Fruit fly (Drosophila melanogaster) whole organism, embryonic: Measurements from ENCODE around the gene pes.

Experiments used
- Abd-B ChIP-seq: fragments of 200-800 bp; sonication (Bioruptor generic); optimal IDR thresholded peaks from 2 replicates; lab custom pipeline; 2018; ENCODE audit warnings: missing biosample characterization, mild to moderate bottlenecking, missing genetic modification characterization, moderate library complexity
- Antp ChIP-seq: fragments of 200-800 bp; sonication (Bioruptor generic); optimal IDR thresholded peaks from 3 replicates; lab custom pipeline; 2016; ENCODE audit warnings: missing biosample characterization, missing genetic modification characterization
- CG10147 ChIP-seq: fragments of 200-800 bp; sonication (Bioruptor generic); optimal IDR thresholded peaks from 2 replicates; lab custom pipeline; 2019; ENCODE audit warnings: missing biosample characterization, mild to moderate bottlenecking, missing genetic modification characterization, moderate library complexity
- CG10431 ChIP-seq: fragments of 200-800 bp; sonication (Bioruptor generic); optimal IDR thresholded peaks from 3 replicates; lab custom pipeline; 2018; ENCODE audit warnings: missing biosample characterization, mild to moderate bottlenecking, missing genetic modification characterization
- CG11456 ChIP-seq: fragments of 200-800 bp; sonication (Bioruptor generic); IDR thresholded peaks from 3 replicates; pipeline ENCODE4 v1.3.6; 2022; ENCODE audit warnings: missing biosample characterization, missing genetic modification characterization
- CG14441 ChIP-seq: fragments of 200-800 bp; sonication (Bioruptor generic); IDR thresholded peaks from 2 replicates; pipeline ENCODE4 v1.3.6; 2022; ENCODE audit warnings: missing biosample characterization, missing genetic modification characterization
- CG15479 ChIP-seq: fragments of 200-800 bp; sonication (Bioruptor generic); optimal IDR thresholded peaks from 3 replicates; lab custom pipeline; 2019; ENCODE audit warnings: missing biosample characterization, mild to moderate bottlenecking, missing genetic modification characterization, moderate library complexity
- CG1647 ChIP-seq: fragments of 200-800 bp; sonication (Bioruptor generic); optimal IDR thresholded peaks from 3 replicates; lab custom pipeline; 2016; ENCODE audit warnings: missing biosample characterization, missing genetic modification characterization
- CG17186 ChIP-seq: fragments of 200-800 bp; sonication (Bioruptor generic); optimal IDR thresholded peaks from 3 replicates; lab custom pipeline; 2017; ENCODE audit warnings: missing biosample characterization, missing genetic modification reagents, missing genetic modification characterization
- CG1792 ChIP-seq: fragments of 200-800 bp; sonication (Bioruptor generic); optimal IDR thresholded peaks from 2 replicates; lab custom pipeline; 2016; ENCODE audit warnings: missing biosample characterization, missing genetic modification characterization
- CG2116 ChIP-seq: fragments of 200-800 bp; sonication (Bioruptor generic); optimal IDR thresholded peaks from 3 replicates; lab custom pipeline; 2018; ENCODE audit warnings: missing biosample characterization, mild to moderate bottlenecking, missing genetic modification characterization
- CG2129 ChIP-seq: fragments of 200-800 bp; sonication (Bioruptor generic); IDR thresholded peaks from 2 replicates; pipeline ENCODE4 v1.3.6; 2022; ENCODE audit warnings: missing biosample characterization, missing genetic modification characterization; ENCODE audit not compliant: partially characterized antibody
- CG30403 ChIP-seq: fragments of 200-800 bp; sonication (Bioruptor generic); optimal IDR thresholded peaks from 3 replicates; lab custom pipeline; 2016; ENCODE audit warnings: missing biosample characterization, missing genetic modification characterization
- CG32532 ChIP-seq: fragments of 200-800 bp; sonication (Bioruptor generic); IDR thresholded peaks from 2 replicates; pipeline ENCODE4 v1.3.6; 2022; ENCODE audit warnings: missing biosample characterization, missing genetic modification characterization
- CG4360 ChIP-seq: fragments of 200-800 bp; sonication (Bioruptor generic); IDR thresholded peaks from 2 replicates; pipeline ENCODE4 v1.3.6; 2022; ENCODE audit warnings: missing biosample characterization, missing genetic modification characterization
- CG6689 ChIP-seq: fragments of 200-800 bp; sonication (Bioruptor generic); IDR thresholded peaks from 2 replicates; pipeline ENCODE4 v1.3.6; 2022; ENCODE audit warnings: missing biosample characterization, missing genetic modification characterization
- CG6791 ChIP-seq: fragments of 200-800 bp; sonication (Bioruptor generic); IDR thresholded peaks from 3 replicates; pipeline ENCODE4 v1.3.6; 2022; ENCODE audit warnings: missing biosample characterization, missing genetic modification characterization; ENCODE audit not compliant: partially characterized antibody
- CG7372 ChIP-seq: fragments of 200-800 bp; sonication (Bioruptor generic); IDR thresholded peaks from 2 replicates; pipeline ENCODE4 v1.3.6; 2022; ENCODE audit warnings: missing biosample characterization, missing genetic modification characterization
- CG7963 ChIP-seq: fragments of 200-800 bp; sonication (Bioruptor generic); IDR thresholded peaks from 3 replicates; pipeline ENCODE4 v1.3.6; 2022; ENCODE audit warnings: missing biosample characterization, missing genetic modification characterization; ENCODE audit not compliant: partially characterized antibody
- Dfd ChIP-seq, 2 experiments: fragments of >200 bp; optimal IDR thresholded peaks; 2 replicates each; lab custom pipeline; 2017; ENCODE audit warnings: missing biosample characterization in 2 of 2, missing genetic modification characterization in 2 of 2
- Dp ChIP-seq: fragments of 200-800 bp; sonication (Bioruptor generic); optimal IDR thresholded peaks from 2 replicates; lab custom pipeline; 2018; ENCODE audit warnings: missing biosample characterization, mild to moderate bottlenecking, missing genetic modification characterization, moderate library complexity
- Dref ChIP-seq: fragments of 200-800 bp; sonication (Bioruptor generic); IDR thresholded peaks from 2 replicates; pipeline ENCODE4 v1.3.6; 2022; ENCODE audit warnings: missing biosample characterization, missing genetic modification characterization
- ERR ChIP-seq: fragments of 200-800 bp; sonication (Bioruptor generic); optimal IDR thresholded peaks from 2 replicates; lab custom pipeline; 2016; ENCODE audit warnings: missing biosample characterization, missing genetic modification characterization
- HHEX ChIP-seq: fragments of 200-800 bp; sonication (Bioruptor generic); optimal IDR thresholded peaks from 3 replicates; lab custom pipeline; 2017; ENCODE audit warnings: missing biosample characterization, mild to moderate bottlenecking, missing genetic modification characterization, missing genetic modification reagents
- HmgZ ChIP-seq: fragments of 200-800 bp; sonication (Bioruptor generic); optimal IDR thresholded peaks from 2 replicates; lab custom pipeline; 2018; ENCODE audit warnings: missing biosample characterization, mild to moderate bottlenecking, missing genetic modification characterization
- NK7.1 ChIP-seq: fragments of 200-800 bp; sonication (Bioruptor generic); optimal IDR thresholded peaks from 3 replicates; lab custom pipeline; 2016; ENCODE audit warnings: missing biosample characterization, missing genetic modification characterization
- Nf-YA ChIP-seq: fragments of 200-800 bp; sonication (Bioruptor generic); IDR thresholded peaks from 2 replicates; pipeline ENCODE4 v1.3.6; 2022; ENCODE audit warnings: missing biosample characterization, missing genetic modification characterization
- Opbp ChIP-seq: fragments of 200-800 bp; sonication (Bioruptor generic); IDR thresholded peaks from 3 replicates; pipeline ENCODE4 v1.3.6; 2022; ENCODE audit warnings: missing biosample characterization, missing genetic modification characterization; ENCODE audit not compliant: partially characterized antibody
- Optix ChIP-seq: fragments of 200-800 bp; sonication (Bioruptor generic); IDR thresholded peaks from 3 replicates; pipeline ENCODE4 v1.3.6; 2022; ENCODE audit warnings: missing biosample characterization, missing genetic modification characterization
- Scr ChIP-seq: fragments of 200-800 bp; sonication (Bioruptor generic); IDR thresholded peaks from 2 replicates; pipeline ENCODE4 v1.3.6; 2022; ENCODE audit warnings: missing biosample characterization, missing genetic modification characterization; ENCODE audit not compliant: partially characterized antibody
- Tbp ChIP-seq: fragments of >200 bp; optimal IDR thresholded peaks from 2 replicates; lab custom pipeline; 2018; ENCODE audit warnings: missing biosample characterization, missing genetic modification characterization
- bbx ChIP-seq: fragments of 200-800 bp; sonication (Bioruptor generic); IDR thresholded peaks from 2 replicates; pipeline ENCODE4 v1.3.6; 2022; ENCODE audit warnings: missing biosample characterization, missing genetic modification characterization; ENCODE audit not compliant: partially characterized antibody
- bowl ChIP-seq: fragments of 200-800 bp; sonication (Bioruptor generic); IDR thresholded peaks from 2 replicates; pipeline ENCODE4 v1.3.6; 2022; ENCODE audit warnings: missing biosample characterization, missing genetic modification characterization
- disco-r ChIP-seq: fragments of 200-800 bp; sonication (Bioruptor generic); optimal IDR thresholded peaks from 2 replicates; lab custom pipeline; 2016; ENCODE audit warnings: missing biosample characterization, missing genetic modification characterization
- dmrt11E ChIP-seq: fragments of 200-800 bp; sonication (Bioruptor generic); optimal IDR thresholded peaks from 3 replicates; lab custom pipeline; 2018; ENCODE audit warnings: missing biosample characterization, mild to moderate bottlenecking, missing genetic modification characterization, moderate library complexity
- esg ChIP-seq: fragments of 200-800 bp; sonication (Bioruptor generic); conservative IDR thresholded peaks from 2 replicates; pipeline ENCODE4 v1.3.6; 2022; ENCODE audit warnings: missing biosample characterization, missing genetic modification characterization
- exex ChIP-seq: fragments of 200-800 bp; sonication (Bioruptor generic); optimal IDR thresholded peaks from 4 replicates; lab custom pipeline; 2018; ENCODE audit warnings: missing biosample characterization, mild to moderate bottlenecking, missing genetic modification characterization, moderate library complexity
- eyg ChIP-seq: fragments of 200-800 bp; sonication (Bioruptor generic); optimal IDR thresholded peaks from 3 replicates; lab custom pipeline; 2016; ENCODE audit warnings: missing biosample characterization, missing genetic modification characterization
- gfzf ChIP-seq: fragments of 200-800 bp; sonication (Bioruptor generic); optimal IDR thresholded peaks from 2 replicates; lab custom pipeline; 2016; ENCODE audit warnings: missing biosample characterization, mild to moderate bottlenecking, missing genetic modification characterization, moderate library complexity
- gro ChIP-seq: fragments of 200-800 bp; sonication (Bioruptor generic); optimal IDR thresholded peaks from 2 replicates; lab custom pipeline; 2016; ENCODE audit warnings: missing biosample characterization, missing genetic modification characterization
- ind ChIP-seq: fragments of 200-800 bp; sonication (Bioruptor generic); optimal IDR thresholded peaks from 3 replicates; lab custom pipeline; 2016; ENCODE audit warnings: missing biosample characterization, missing genetic modification characterization
- nmo ChIP-seq: fragments of 200-800 bp; sonication (Bioruptor generic); optimal IDR thresholded peaks from 2 replicates; lab custom pipeline; 2018; ENCODE audit warnings: missing biosample characterization, mild to moderate bottlenecking, missing genetic modification characterization, moderate library complexity
- phol ChIP-seq: fragments of 200-800 bp; sonication (Bioruptor generic); optimal IDR thresholded peaks from 3 replicates; lab custom pipeline; 2018; ENCODE audit warnings: missing biosample characterization, mild to moderate bottlenecking, missing genetic modification characterization, moderate library complexity
- rib ChIP-seq: fragments of 200-800 bp; sonication (Bioruptor generic); IDR thresholded peaks from 2 replicates; pipeline ENCODE4 v1.3.6; 2022; ENCODE audit warnings: missing biosample characterization, missing genetic modification characterization
- sc ChIP-seq, 3 experiments: fragments of >200 bp in 2 of 3; fragments of 200-800 bp in 1 of 3; sonication (Bioruptor generic) in 1 of 3; optimal IDR thresholded peaks; 2 replicates in 2 of 3; 3 replicates in 1 of 3; lab custom pipeline; 2017; ENCODE audit warnings: mild to moderate bottlenecking in 1 of 3, missing biosample characterization in 1 of 3, missing genetic modification characterization in 1 of 3, missing genetic modification reagents in 1 of 3
- sim ChIP-seq: fragments of 200-800 bp; sonication (Bioruptor generic); IDR thresholded peaks from 2 replicates; pipeline ENCODE4 v1.3.6; 2022; ENCODE audit warnings: missing biosample characterization, missing genetic modification characterization
- so ChIP-seq: fragments of 200-800 bp; sonication (Bioruptor generic); IDR thresholded peaks from 3 replicates; pipeline ENCODE4 v1.3.6; 2022; ENCODE audit warnings: missing biosample characterization, missing genetic modification characterization
- toy ChIP-seq: fragments of 200-800 bp; sonication (Bioruptor generic); IDR thresholded peaks from 2 replicates; pipeline ENCODE4 v1.3.6; 2022; ENCODE audit warnings: missing biosample characterization, missing genetic modification characterization
- twi ChIP-seq: fragments of 200-800 bp; optimal IDR thresholded peaks from 2 replicates; lab custom pipeline; 2019; ENCODE audit warnings: missing biosample characterization, mild to moderate bottlenecking, missing genetic modification characterization, moderate library complexity
- vnd ChIP-seq: fragments of 200-800 bp; sonication (Bioruptor generic); IDR thresholded peaks from 3 replicates; pipeline ENCODE4 v1.3.6; 2022; ENCODE audit warnings: missing biosample characterization, missing genetic modification characterization; ENCODE audit not compliant: partially characterized antibody

pes gene

DNA sequence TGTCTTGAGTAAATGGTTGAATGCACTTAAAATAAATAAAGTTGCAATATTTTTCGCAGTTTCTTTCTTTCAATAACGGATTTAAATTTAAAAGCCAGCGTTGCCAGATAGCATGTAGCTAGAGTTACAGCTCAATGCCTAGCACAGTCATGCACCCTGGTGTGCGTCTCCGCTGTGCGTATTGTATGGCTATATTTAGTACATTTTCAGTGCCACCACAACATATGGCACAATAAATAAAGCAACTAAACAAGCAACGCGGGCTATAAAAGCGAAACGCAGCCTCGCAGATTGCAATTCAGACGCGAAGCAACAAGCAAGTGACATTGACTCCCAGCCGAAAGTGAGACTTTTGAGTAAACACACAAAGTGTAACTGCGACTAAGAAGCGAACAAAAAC is 4.7 kb upstream of the pes start, which contains the start of gene Sirup (continued):
- TF ChIP-seq twi (tag; lab: Kevin White, UChicago) (peak; percentile 83), Optix (GFP tag; lab: Robert Waterston, UW) (no peak), nmo (GFP tag; lab: Kevin White, UChicago) (peak; percentile 43), esg (no peak), rib (GFP tag; lab: Robert Waterston, UW) (peak; percentile 15; the same call in 1 of the 2 replicates), NK7.1 (GFP tag; lab: Kevin White, UChicago) (no peak), sim (GFP tag; lab: Robert Waterston, UW) (no peak), CG2129 (GFP tag; lab: Robert Waterston, UW) (no peak), Antp (GFP tag; lab: Kevin White, UChicago) (no peak), HHEX (GFP tag; lab: Kevin White, UChicago) (no peak), Abd-B (peak; percentile 85), CG11456 (peak; percentile 18; the same call in 1 of the 3 replicates), gro (peak; percentile 21), CG14441 (GFP tag; lab: Robert Waterston, UW) (0 out of 2 replicates have a peak, but pooled peaks have one; percentile 9), CG10431 (GFP tag; lab: Kevin White, UChicago) (no peak), CG1647 (GFP tag; lab: Kevin White, UChicago) (no peak), HmgZ (tag; lab: Kevin White, UChicago) (peak; percentile 52), CG1792 (no peak), Tbp (GFP tag; lab: Kevin White, UChicago) (no peak), sc (optimal IDR thresholded peaks at IDR 0.05; lab: Kevin White, UChicago) (no peak), sc (GFP tag; optimal IDR thresholded peaks at IDR 0.05; lab: Kevin White, UChicago) (no peak), CG17186 (peak; percentile 30), ERR (peak; percentile 8), CG7963 (GFP tag; lab: Robert Waterston, UW) (no peak), CG7372 (peak; percentile 40; the same call in 1 of the 2 replicates), bbx (peak; percentile 60), vnd (GFP tag; lab: Robert Waterston, UW) (no peak), Opbp (GFP tag; lab: Robert Waterston, UW) (peak; percentile 80), ind (GFP tag; lab: Kevin White, UChicago) (no peak), dmrt11E (tag; lab: Kevin White, UChicago) (no peak), Dp (peak; percentile 81), disco-r (GFP tag; lab: Kevin White, UChicago) (no peak), gfzf (GFP tag; lab: Kevin White, UChicago) (peak; percentile 91), CG2116 (GFP tag; lab: Kevin White, UChicago) (peak; percentile 47), eyg (GFP tag; lab: Kevin White, UChicago) (no peak), CG10147 (GFP tag; lab: Kevin White, UChicago) (no peak), phol (peak; percentile 49), bowl (GFP tag; lab: Robert Waterston, UW) (no peak), CG32532 (GFP tag; lab: Robert Waterston, UW) (0 out of 2 replicates have a peak, but pooled peaks have one; percentile 20), CG6689 (GFP tag; lab: Robert Waterston, UW) (no peak), Dref (GFP tag; lab: Robert Waterston, UW) (peak; percentile 52), CG4360 (GFP tag; lab: Robert Waterston, UW) (no peak), CG15479 (GFP tag; lab: Kevin White, UChicago) (peak; percentile 37), CG6791 (GFP tag; lab: Robert Waterston, UW) (peak; percentile 63; the same call in 2 of the 3 replicates), Dfd (GFP tag; optimal IDR thresholded peaks at IDR 0.05; lab: Kevin White, UChicago) (no peak), Nf-YA (GFP tag; lab: Robert Waterston, UW) (no peak), CG30403 (GFP tag; lab: Kevin White, UChicago) (no peak), toy (GFP tag; lab: Robert Waterston, UW) (no peak), Scr (GFP tag; lab: Robert Waterston, UW) (no peak), exex (tag; lab: Kevin White, UChicago) (no peak), so (GFP tag; lab: Robert Waterston, UW) (peak; percentile 58; the same call in 1 of the 3 replicates)
